Worm (Caenorhabditis elegans) whole organism, late embryonic: ENCODE results near the gene hot-7.

Experiments used
- ceh-48 ChIP-seq: sonication (generic microtip); optimal IDR thresholded peaks from 2 replicates; lab custom pipeline; 2016; ENCODE audit warnings: missing genetic modification characterization, inconsistent platforms, missing compliant biosample characterization
- ceh-9 ChIP-seq: sonication (generic microtip); optimal IDR thresholded peaks from 2 replicates; lab custom pipeline; 2016; ENCODE audit warnings: mild to moderate bottlenecking, missing genetic modification characterization, inconsistent platforms, missing compliant biosample characterization
- elt-2 ChIP-seq: sonication (generic microtip); optimal IDR thresholded peaks from 2 replicates; lab custom pipeline; 2016; ENCODE audit warnings: missing genetic modification reagents, missing genetic modification characterization, missing compliant biosample characterization
- fkh-10 ChIP-seq: fragments of 150-350 bp; optimal IDR thresholded peaks from 2 replicates; lab custom pipeline; 2014; ENCODE audit warnings: missing biosample characterization, missing genetic modification reagents, missing genetic modification characterization
- madf-2 ChIP-seq: sonication (generic microtip); optimal IDR thresholded peaks from 2 replicates; lab custom pipeline; 2017; ENCODE audit warnings: missing genetic modification characterization, missing compliant biosample characterization
- nhr-11 ChIP-seq: fragments of 150-350 bp; optimal IDR thresholded peaks from 2 replicates; lab custom pipeline; 2014; ENCODE audit warnings: missing biosample characterization, missing genetic modification characterization
- npax-4 ChIP-seq: sonication (generic microtip); optimal IDR thresholded peaks from 2 replicates; lab custom pipeline; 2016; ENCODE audit warnings: missing genetic modification characterization, missing compliant biosample characterization
- pat-9 ChIP-seq: fragments of 200-800 bp; sonication (Bioruptor generic); optimal IDR thresholded peaks from 2 replicates; lab custom pipeline; 2018; ENCODE audit warnings: mild to moderate bottlenecking, missing genetic modification characterization, moderate library complexity, missing compliant biosample characterization
- pqm-1 ChIP-seq: sonication (generic microtip); optimal IDR thresholded peaks from 2 replicates; lab custom pipeline; 2016; ENCODE audit warnings: missing genetic modification characterization, missing compliant biosample characterization
- sdc-2 ChIP-seq: sonication (generic microtip); optimal IDR thresholded peaks from 2 replicates; lab custom pipeline; 2016; ENCODE audit warnings: missing genotype, missing genetic modification characterization, missing compliant biosample characterization
- sox-2 ChIP-seq: fragments of 200-800 bp; sonication (Bioruptor generic); IDR thresholded peaks from 2 replicates; pipeline ENCODE4 v1.3.6; 2022; ENCODE audit warnings: missing genetic modification reagents, missing genetic modification characterization, missing compliant biosample characterization
- ttx-3 ChIP-seq: sonication (generic microtip); optimal IDR thresholded peaks from 2 replicates; lab custom pipeline; 2016; ENCODE audit warnings: missing genetic modification reagents, missing genetic modification characterization, missing compliant biosample characterization
- unc-86 ChIP-seq: sonication (generic microtip); optimal IDR thresholded peaks from 2 replicates; lab custom pipeline; 2016; ENCODE audit warnings: missing genetic modification characterization, missing compliant biosample characterization

ce11 chrII:14214109-14214508, 2.9 kb downstream of the hot-7 start, which contains the start of gene Y48B6A.10:
- TF ChIP-seq madf-2 (tag; lab: Kevin White, UChicago) (no peak), ceh-48 (no peak), pqm-1 (tag; lab: Kevin White, UChicago) (no peak), elt-2 (tag; lab: Kevin White, UChicago) (no peak), ttx-3 (no peak), unc-86 (tag; lab: Kevin White, UChicago) (no peak), pat-9 (tag; lab: Kevin White, UChicago) (no peak), fkh-10 (GFP tag; lab: Kevin White, UChicago) (no peak), sdc-2 (tag; lab: Kevin White, UChicago) (no peak), npax-4 (tag; lab: Kevin White, UChicago) (no peak), sox-2 (GFP tag; lab: Robert Waterston, UW) (no peak), nhr-11 (no peak), ceh-9 (tag; lab: Kevin White, UChicago) (no peak)
